Worm (Caenorhabditis elegans) whole organism, young adult: ENCODE measurements around the gene F19G12.11.

ENCODE experiments used
- B0019.2 ChIP-seq: fragments of 200-800 bp; sonication (Bioruptor generic); conservative IDR thresholded peaks from 2 replicates; pipeline ENCODE4 v1.3.6; 2022; ENCODE audit warnings: missing genetic modification reagents, missing genetic modification characterization, missing compliant biosample characterization
- B0035.1 ChIP-seq: sonication (generic microtip); optimal IDR thresholded peaks from 2 replicates; lab custom pipeline; 2016; ENCODE audit warnings: missing genetic modification characterization, mild to moderate bottlenecking, missing compliant biosample characterization, missing genotype, missing genetic modification reagents
- B0261.1 ChIP-seq: sonication (generic microtip); optimal IDR thresholded peaks from 2 replicates; lab custom pipeline; 2016; ENCODE audit warnings: mild to moderate bottlenecking, missing genetic modification characterization, moderate library complexity, missing compliant biosample characterization
- C17E4.6 ChIP-seq: fragments of 200-800 bp; sonication (Bioruptor generic); IDR thresholded peaks from 2 replicates; pipeline ENCODE4 v1.3.6; 2022; ENCODE audit warnings: missing genetic modification reagents, missing genetic modification characterization, missing compliant biosample characterization
- D2030.7 ChIP-seq: fragments of 200-800 bp; sonication (Bioruptor generic); IDR thresholded peaks from 2 replicates; pipeline ENCODE4 v1.3.6; 2022; ENCODE audit warnings: missing genetic modification reagents, missing genetic modification characterization, missing compliant biosample characterization
- F10E7.11 ChIP-seq: sonication (generic microtip); optimal IDR thresholded peaks from 2 replicates; lab custom pipeline; 2017; ENCODE audit warnings: mild to moderate bottlenecking, missing genetic modification characterization, moderate library complexity, missing compliant biosample characterization
- F22D6.2 ChIP-seq: sonication (generic microtip); optimal IDR thresholded peaks from 2 replicates; lab custom pipeline; 2016; ENCODE audit warnings: mild to moderate bottlenecking, missing genetic modification characterization, missing compliant biosample characterization
- F23B12.7 ChIP-seq: sonication (generic microtip); optimal IDR thresholded peaks from 2 replicates; lab custom pipeline; 2017; ENCODE audit warnings: missing genetic modification characterization, mild to moderate bottlenecking, missing compliant biosample characterization, antibody characterized with exemption, moderate library complexity; ENCODE audit not compliant: insufficient read depth
- F37B4.10 ChIP-seq: fragments of 200-800 bp; sonication (Bioruptor generic); IDR thresholded peaks from 2 replicates; pipeline ENCODE4 v1.3.6; 2022; ENCODE audit warnings: missing genetic modification characterization, missing compliant biosample characterization
- K11D2.4 ChIP-seq: fragments of 200-800 bp; sonication (Bioruptor generic); IDR thresholded peaks from 2 replicates; pipeline ENCODE4 v1.3.6; 2022; ENCODE audit warnings: missing genetic modification reagents, missing genetic modification characterization, missing compliant biosample characterization
- Y67H2A.10 ChIP-seq: fragments of 200-800 bp; sonication (Bioruptor generic); conservative IDR thresholded peaks from 2 replicates; pipeline ENCODE4 v1.3.6; 2022; ENCODE audit warnings: missing genetic modification reagents, missing genetic modification characterization, missing compliant biosample characterization
- Y79H2A.3 ChIP-seq: fragments of 200-800 bp; sonication (Bioruptor generic); conservative IDR thresholded peaks from 2 replicates; pipeline ENCODE4 v1.3.6; 2022; ENCODE audit warnings: missing genetic modification reagents, missing genetic modification characterization, missing compliant biosample characterization
- Y95B8A.8 ChIP-seq: fragments of 200-800 bp; sonication (Bioruptor generic); IDR thresholded peaks from 2 replicates; pipeline ENCODE4 v1.3.6; 2022; ENCODE audit warnings: missing genetic modification reagents, missing genetic modification characterization, missing compliant biosample characterization
- akir-1 ChIP-seq: fragments of 200-800 bp; sonication (Bioruptor generic); optimal IDR thresholded peaks from 2 replicates; lab custom pipeline; 2018; ENCODE audit warnings: mild to moderate bottlenecking, missing genetic modification characterization, moderate library complexity, missing compliant biosample characterization
- ama-1 ChIP-seq, 3 experiments: fragments of 150-350 bp in 1 of 3; sonication (generic microtip) in 2 of 3; optimal IDR thresholded peaks; 2 replicates each; lab custom pipeline; 2014 to 2018; ENCODE audit warnings: missing biosample characterization in 2 of 3, missing genetic modification characterization in 2 of 3, missing genetic modification reagents in 2 of 3
- aptf-3 ChIP-seq: fragments of 200-800 bp; sonication (Bioruptor generic); IDR thresholded peaks from 2 replicates; pipeline ENCODE4 v1.3.6; 2022; ENCODE audit warnings: missing genetic modification characterization, missing compliant biosample characterization
- atf-7 ChIP-seq: sonication (generic microtip); optimal IDR thresholded peaks from 2 replicates; lab custom pipeline; 2017; ENCODE audit warnings: mild to moderate bottlenecking, missing genetic modification characterization, missing compliant biosample characterization
- attf-5 ChIP-seq: fragments of 200-800 bp; sonication (Bioruptor generic); optimal IDR thresholded peaks from 2 replicates; lab custom pipeline; 2018; ENCODE audit warnings: mild to moderate bottlenecking, missing genetic modification characterization, missing compliant biosample characterization
- attf-6 ChIP-seq: fragments of 200-800 bp; sonication (Bioruptor generic); IDR thresholded peaks from 2 replicates; pipeline ENCODE4 v1.3.6; 2022; ENCODE audit warnings: missing genetic modification reagents, missing genetic modification characterization, missing compliant biosample characterization
- bed-2 ChIP-seq: fragments of 200-800 bp; sonication (Bioruptor generic); IDR thresholded peaks from 2 replicates; pipeline ENCODE4 v1.3.6; 2022; ENCODE audit warnings: missing genetic modification reagents, missing genetic modification characterization, missing compliant biosample characterization
- ccch-3 ChIP-seq: fragments of 200-800 bp; sonication (Bioruptor generic); optimal IDR thresholded peaks from 2 replicates; lab custom pipeline; 2018; ENCODE audit warnings: mild to moderate bottlenecking, missing genetic modification characterization, missing compliant biosample characterization
- ceh-58 ChIP-seq: fragments of 200-800 bp; sonication (Bioruptor generic); IDR thresholded peaks from 2 replicates; pipeline ENCODE4 v1.3.6; 2022; ENCODE audit warnings: missing genetic modification characterization, missing compliant biosample characterization
- die-1 ChIP-seq: sonication (generic microtip); optimal IDR thresholded peaks from 2 replicates; lab custom pipeline; 2016; ENCODE audit warnings: missing genotype, mild to moderate bottlenecking, missing genetic modification characterization, missing compliant biosample characterization
- dpl-1 ChIP-seq: fragments of 150-350 bp; optimal IDR thresholded peaks from 2 replicates; lab custom pipeline; 2014; ENCODE audit warnings: missing biosample characterization, missing genetic modification reagents, missing genetic modification characterization
- egl-18 ChIP-seq: fragments of 200-800 bp; sonication (Bioruptor generic); IDR thresholded peaks from 2 replicates; pipeline ENCODE4 v1.3.6; 2022; ENCODE audit warnings: missing genetic modification reagents, missing genetic modification characterization, missing compliant biosample characterization
- ets-4 ChIP-seq: fragments of 200-800 bp; sonication (Bioruptor generic); optimal IDR thresholded peaks from 2 replicates; lab custom pipeline; 2018; ENCODE audit warnings: mild to moderate bottlenecking, missing genetic modification characterization, missing compliant biosample characterization
- gei-17 ChIP-seq: fragments of 200-800 bp; sonication (Bioruptor generic); optimal IDR thresholded peaks from 2 replicates; lab custom pipeline; 2018; ENCODE audit warnings: mild to moderate bottlenecking, missing genetic modification characterization, missing compliant biosample characterization
- him-1 ChIP-seq: sonication (generic microtip); optimal IDR thresholded peaks from 2 replicates; lab custom pipeline; 2016; ENCODE audit warnings: missing genotype, missing genetic modification reagents, missing genetic modification characterization, missing compliant biosample characterization
- hlh-12 ChIP-seq: sonication (generic microtip); optimal IDR thresholded peaks from 2 replicates; lab custom pipeline; 2016; ENCODE audit warnings: missing genetic modification characterization, missing compliant biosample characterization
- hmg-20 ChIP-seq: fragments of 200-800 bp; sonication (Bioruptor generic); IDR thresholded peaks from 2 replicates; pipeline ENCODE4 v1.3.6; 2022; ENCODE audit warnings: missing genetic modification reagents, missing genetic modification characterization, missing compliant biosample characterization
- hsf-1 ChIP-seq: fragments of 200-800 bp; sonication (Bioruptor generic); IDR thresholded peaks from 2 replicates; pipeline ENCODE4 v1.3.6; 2022; ENCODE audit warnings: missing genetic modification reagents, missing genetic modification characterization, missing compliant biosample characterization
- lag-1 ChIP-seq: fragments of 200-800 bp; sonication (Bioruptor generic); IDR thresholded peaks from 2 replicates; pipeline ENCODE4 v1.3.6; 2022; ENCODE audit warnings: missing genetic modification reagents, missing genetic modification characterization, missing compliant biosample characterization
- let-526 ChIP-seq: fragments of 200-800 bp; sonication (Bioruptor generic); IDR thresholded peaks from 2 replicates; pipeline ENCODE4 v1.3.6; 2022; ENCODE audit warnings: missing genetic modification reagents, missing genetic modification characterization, missing compliant biosample characterization
- lin-40 ChIP-seq: sonication (generic microtip); optimal IDR thresholded peaks from 2 replicates; lab custom pipeline; 2016; ENCODE audit warnings: missing genetic modification characterization, mild to moderate bottlenecking, missing compliant biosample characterization, missing genotype, missing genetic modification reagents
- lir-1 ChIP-seq: fragments of 200-800 bp; sonication (Bioruptor generic); conservative IDR thresholded peaks from 2 replicates; pipeline ENCODE4 v1.3.6; 2022; ENCODE audit warnings: missing genetic modification reagents, missing genetic modification characterization, missing compliant biosample characterization
- lsl-1 ChIP-seq: fragments of 200-800 bp; sonication (Bioruptor generic); optimal IDR thresholded peaks from 2 replicates; lab custom pipeline; 2018; ENCODE audit warnings: mild to moderate bottlenecking, missing genetic modification characterization, moderate library complexity, missing compliant biosample characterization
- madf-10 ChIP-seq: sonication (generic microtip); optimal IDR thresholded peaks from 2 replicates; lab custom pipeline; 2016; ENCODE audit warnings: mild to moderate bottlenecking, missing genetic modification characterization, missing compliant biosample characterization
- madf-3 ChIP-seq: fragments of 200-800 bp; sonication (Bioruptor generic); IDR thresholded peaks from 2 replicates; pipeline ENCODE4 v1.3.6; 2022; ENCODE audit warnings: missing genetic modification reagents, missing genetic modification characterization, missing compliant biosample characterization
- mxl-1 ChIP-seq: sonication (generic microtip); optimal IDR thresholded peaks from 2 replicates; lab custom pipeline; 2016; ENCODE audit warnings: missing genetic modification characterization, missing compliant biosample characterization
- nfya-2 ChIP-seq: fragments of 200-800 bp; sonication (Bioruptor generic); IDR thresholded peaks from 2 replicates; pipeline ENCODE4 v1.3.6; 2022; ENCODE audit warnings: missing genetic modification reagents, missing genetic modification characterization, missing compliant biosample characterization
- nfyb-1 ChIP-seq: fragments of 200-800 bp; sonication (Bioruptor generic); IDR thresholded peaks from 2 replicates; pipeline ENCODE4 v1.3.6; 2022; ENCODE audit warnings: missing genetic modification reagents, missing genetic modification characterization, missing compliant biosample characterization
- rec-8 ChIP-seq, 2 experiments: sonication (generic microtip); optimal IDR thresholded peaks; 2 replicates each; lab custom pipeline; 2016; ENCODE audit warnings: mild to moderate bottlenecking in 2 of 2, missing genetic modification characterization in 2 of 2, missing genetic modification reagents in 2 of 2, missing genotype in 2 of 2, missing biosample characterization in 1 of 2, missing compliant biosample characterization in 1 of 2, moderate library complexity in 1 of 2
- rpc-1 ChIP-seq, 2 experiments: fragments of 150-350 bp in 1 of 2; sonication (generic microtip) in 1 of 2; optimal IDR thresholded peaks; 2 replicates each; lab custom pipeline; 2014 to 2018; ENCODE audit warnings: missing biosample characterization in 1 of 2, missing genetic modification characterization in 1 of 2, missing genetic modification reagents in 1 of 2, missing genotype in 1 of 2
- somi-1 ChIP-seq: fragments of 200-800 bp; sonication (Bioruptor generic); optimal IDR thresholded peaks from 2 replicates; lab custom pipeline; 2018; ENCODE audit warnings: mild to moderate bottlenecking, missing genetic modification characterization, missing compliant biosample characterization
- tlf-1 ChIP-seq: fragments of 200-800 bp; sonication (Bioruptor generic); optimal IDR thresholded peaks from 2 replicates; lab custom pipeline; 2018; ENCODE audit warnings: mild to moderate bottlenecking, missing genetic modification characterization, missing compliant biosample characterization
- zfh-2 ChIP-seq: fragments of 200-800 bp; sonication (Bioruptor generic); conservative IDR thresholded peaks from 2 replicates; pipeline ENCODE4 v1.3.6; 2022; ENCODE audit warnings: missing genetic modification reagents, missing genetic modification characterization, missing compliant biosample characterization
- ztf-25 ChIP-seq: fragments of 200-800 bp; sonication (Bioruptor generic); IDR thresholded peaks from 2 replicates; pipeline ENCODE4 v1.3.6; 2022; ENCODE audit warnings: missing genetic modification reagents, missing genetic modification characterization, missing compliant biosample characterization

Gene F19G12.11

DNA sequence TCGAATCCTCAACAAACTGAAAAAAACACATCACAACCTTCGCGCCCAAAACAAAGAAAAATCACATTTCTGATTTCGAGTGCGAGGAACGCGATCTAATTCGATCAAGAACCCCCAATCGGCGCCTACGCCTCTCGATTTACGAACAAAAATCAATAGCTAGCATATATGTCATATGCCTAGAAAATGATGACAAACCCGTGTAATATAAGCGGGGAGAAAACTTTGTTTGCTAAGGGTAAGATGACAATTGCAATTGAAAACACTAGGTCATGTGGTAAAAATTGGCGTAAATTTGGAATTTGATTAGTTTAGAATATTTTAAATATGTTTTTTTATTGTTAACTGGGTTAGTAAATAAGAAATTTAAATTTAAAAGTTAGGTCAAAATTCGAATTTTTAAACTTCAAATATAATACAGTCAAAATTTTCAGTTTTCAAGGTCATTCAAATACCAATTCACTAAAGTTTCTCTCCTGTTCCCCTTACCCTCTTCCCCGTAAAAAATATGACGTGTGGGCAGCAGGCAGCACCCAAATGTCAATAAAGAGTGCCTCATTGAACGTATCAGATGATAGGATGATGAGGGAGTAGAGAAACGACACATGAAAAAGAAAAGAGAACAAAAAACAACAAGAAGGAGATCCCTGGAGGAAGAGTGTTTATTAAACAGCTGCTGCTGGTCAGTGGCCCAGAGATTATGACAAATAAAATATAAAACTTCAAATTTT lies 30.2 kb upstream of the F19G12.11 start (continued):
- TF ChIP-seq Y95B8A.8 (GFP tag; lab: Robert Waterston, UW) = no peak
- no peak for TF ChIP-seq Y79H2A.3 (GFP tag; lab: Robert Waterston, UW)
- TF ChIP-seq hmg-20 = no peak
- 0 out of 2 replicates have a peak, but pooled peaks have one; percentile 24 for TF ChIP-seq nfyb-1 (GFP tag; lab: Robert Waterston, UW)
- no peak for TF ChIP-seq rec-8 (tag; optimal IDR thresholded peaks at IDR 0.05; lab: Kevin White, UChicago)
- no peak for TF ChIP-seq rpc-1 (optimal IDR thresholded peaks at IDR 0.05; lab: Kevin White, UChicago)
- TF ChIP-seq rpc-1 (tag; optimal IDR thresholded peaks at IDR 0.05; lab: Kevin White, UChicago) = no peak
- TF ChIP-seq hlh-12 (tag; lab: Kevin White, UChicago) = no peak
- no peak for TF ChIP-seq F37B4.10 (GFP tag; lab: Robert Waterston, UW)
- TF ChIP-seq attf-6 = no peak
- no peak for TF ChIP-seq die-1 (tag; lab: Kevin White, UChicago)
- TF ChIP-seq ceh-58 (GFP tag; lab: Robert Waterston, UW) = no peak
- TF ChIP-seq attf-5 (GFP tag; lab: Kevin White, UChicago) = peak; percentile 37
- no peak for TF ChIP-seq bed-2 (GFP tag; lab: Robert Waterston, UW)
- TF ChIP-seq aptf-3 (GFP tag; lab: Robert Waterston, UW) = no peak
- no peak for TF ChIP-seq F23B12.7 (tag; lab: Kevin White, UChicago)
- no peak for TF ChIP-seq dpl-1 (GFP tag; lab: Kevin White, UChicago)
- TF ChIP-seq lag-1 (GFP tag; lab: Robert Waterston, UW) = no peak
- TF ChIP-seq F22D6.2 = no peak
- no peak for TF ChIP-seq B0035.1 (tag; lab: Kevin White, UChicago)
- no peak for TF ChIP-seq akir-1 (GFP tag; lab: Kevin White, UChicago)
- no peak for TF ChIP-seq nfya-2 (GFP tag; lab: Robert Waterston, UW)
- TF ChIP-seq K11D2.4 (GFP tag; lab: Robert Waterston, UW) = no peak
- no peak for TF ChIP-seq lir-1 (GFP tag; lab: Robert Waterston, UW)
- TF ChIP-seq him-1 (tag; lab: Kevin White, UChicago) = no peak
- TF ChIP-seq gei-17 (GFP tag; lab: Kevin White, UChicago) = no peak
- TF ChIP-seq lsl-1 (GFP tag; lab: Kevin White, UChicago) = no peak
- no peak for TF ChIP-seq ama-1 (optimal IDR thresholded peaks at IDR 0.05; lab: Kevin White, UChicago)
- no peak for TF ChIP-seq ama-1 (GFP tag; optimal IDR thresholded peaks at IDR 0.05; lab: Kevin White, UChicago)
- TF ChIP-seq let-526 = 0 out of 2 replicates have a peak, but pooled peaks have one; percentile 20
- TF ChIP-seq Y67H2A.10 (GFP tag; lab: Robert Waterston, UW) = no peak
- no peak for TF ChIP-seq mxl-1 (tag; lab: Kevin White, UChicago)
- TF ChIP-seq somi-1 = peak; percentile 50
- TF ChIP-seq hsf-1 (GFP tag; lab: Robert Waterston, UW) = no peak
- no peak for TF ChIP-seq ets-4
- no peak for TF ChIP-seq C17E4.6 (GFP tag; lab: Robert Waterston, UW)
- TF ChIP-seq B0019.2 = no peak

DNA sequence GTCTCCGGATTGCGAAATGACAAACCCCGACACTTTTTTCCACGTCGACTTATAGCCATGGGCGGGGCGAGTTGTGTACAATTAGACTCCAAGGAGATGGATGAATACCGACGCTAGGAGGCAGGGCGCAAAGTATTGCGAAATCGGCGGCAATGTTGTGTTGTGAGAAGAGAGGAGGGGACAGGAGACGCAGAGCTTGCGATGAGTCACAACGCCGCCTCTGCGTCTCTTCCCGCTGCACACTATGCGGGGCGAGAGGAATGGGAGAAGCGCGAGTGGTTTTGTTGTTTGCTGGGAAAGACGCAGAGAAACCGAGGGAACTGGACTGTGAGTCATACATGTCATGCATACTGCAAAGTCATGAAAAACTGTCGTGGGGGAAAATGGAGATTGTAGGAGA lies 28.1 kb upstream of the F19G12.11 start:
- TF ChIP-seq nfya-2 (GFP tag; lab: Robert Waterston, UW) (no peak), F22D6.2 (peak; percentile 42), F10E7.11 (tag; lab: Kevin White, UChicago) (peak; percentile 26), tlf-1 (GFP tag; lab: Kevin White, UChicago) (peak; percentile 57), madf-3 (GFP tag; lab: Robert Waterston, UW) (0 out of 2 replicates have a peak, but pooled peaks have one; percentile 40), egl-18 (no peak), F23B12.7 (tag; lab: Kevin White, UChicago) (peak; percentile 33), zfh-2 (GFP tag; lab: Robert Waterston, UW) (peak; percentile 100), B0261.1 (tag; lab: Kevin White, UChicago) (no peak), D2030.7 (GFP tag; lab: Robert Waterston, UW) (no peak), ccch-3 (no peak), rpc-1 (optimal IDR thresholded peaks at IDR 0.05; lab: Kevin White, UChicago) (no peak), rpc-1 (tag; optimal IDR thresholded peaks at IDR 0.05; lab: Kevin White, UChicago) (no peak), him-1 (tag; lab: Kevin White, UChicago) (no peak), lin-40 (tag; lab: Kevin White, UChicago) (peak; percentile 89), atf-7 (peak; percentile 86), ztf-25 (no peak), madf-10 (tag; lab: Kevin White, UChicago) (peak; percentile 86)
